Worm (Caenorhabditis elegans) whole organism, L3 larva: Measurements from ENCODE around the gene R02D5.8.

Experiments
- ZK546.5 ChIP-seq: sonication (generic microtip); optimal IDR thresholded peaks from 2 replicates; lab custom pipeline; 2017; ENCODE audit warnings: missing biosample characterization, missing genetic modification characterization
- ceh-9 ChIP-seq: sonication (generic microtip); optimal IDR thresholded peaks from 2 replicates; lab custom pipeline; 2018; ENCODE audit warnings: missing biosample characterization, missing genetic modification characterization
- lin-39 ChIP-seq: fragments of 150-350 bp; optimal IDR thresholded peaks from 2 replicates; lab custom pipeline; 2018; ENCODE audit warnings: missing biosample characterization, missing genetic modification reagents, missing genetic modification characterization
- nhr-43 ChIP-seq: sonication (generic microtip); optimal IDR thresholded peaks from 2 replicates; lab custom pipeline; 2016; ENCODE audit warnings: mild to moderate bottlenecking, missing genetic modification characterization, missing compliant biosample characterization; ENCODE audit not compliant: poor library complexity, severe bottlenecking
- nhr-76 ChIP-seq: fragments of 150-350 bp; sonication (generic microtip); optimal IDR thresholded peaks from 5 replicates; lab custom pipeline; 2014; ENCODE audit warnings: missing biosample characterization, missing genetic modification characterization
- snpc-4 ChIP-seq: fragments of 150-350 bp; optimal IDR thresholded peaks from 2 replicates; lab custom pipeline; 2014; ENCODE audit warnings: missing biosample characterization, missing genetic modification characterization
- unc-39 ChIP-seq: sonication (generic microtip); optimal IDR thresholded peaks from 4 replicates; lab custom pipeline; 2017; ENCODE audit warnings: missing biosample characterization, missing genetic modification characterization
- unc-62 ChIP-seq: fragments of 150-350 bp; sonication (generic microtip); optimal IDR thresholded peaks from 4 replicates; lab custom pipeline; 2014; ENCODE audit warnings: missing biosample characterization, missing genetic modification reagents, missing genetic modification characterization

- TF ChIP-seq snpc-4 (tag; lab: Kevin White, UChicago) (no peak), unc-39 (tag; lab: Kevin White, UChicago) (no peak), ceh-9 (tag; lab: Kevin White, UChicago) (no peak), nhr-76 (tag; lab: Kevin White, UChicago) (no peak), lin-39 (tag; lab: Kevin White, UChicago) (no peak), ZK546.5 (tag; lab: Kevin White, UChicago) (no peak), nhr-43 (tag; lab: Kevin White, UChicago) (no peak), unc-62 (GFP tag; lab: Kevin White, UChicago) (no peak)
Measured at ce11 chrV:14482728-14483210, 36.4 kb downstream of the R02D5.8 start, which contains the start of gene R02D5.3.
